Worm (Caenorhabditis elegans): Measurements from ENCODE around the gene T21C9.11.

DNA sequence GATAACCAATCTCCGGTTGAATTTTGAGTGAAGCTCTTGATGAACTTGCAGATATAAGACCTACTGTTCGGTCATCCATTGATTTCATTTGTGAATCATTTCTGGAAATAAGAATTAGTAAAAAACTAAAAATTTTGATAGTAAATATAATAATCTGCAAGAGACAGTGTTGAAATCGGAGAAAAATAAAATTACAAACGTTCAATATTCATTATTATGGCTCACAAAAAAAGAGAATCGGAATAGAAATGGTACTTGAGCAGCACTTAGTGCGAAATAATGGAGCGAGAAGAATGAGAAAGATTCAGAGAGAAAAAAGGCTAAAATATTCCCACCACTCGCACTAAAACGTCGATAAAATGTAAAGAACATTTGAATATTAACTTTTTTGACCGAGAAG lies 18.4 kb downstream of the T21C9.11 start, which contains the start of gene vps-54:
- TF ChIP-seq nhr-237 (tag; optimal IDR thresholded peaks at IDR 0.05) (no peak), nhr-10 (tag; optimal IDR thresholded peaks at IDR 0.05) (no peak), unc-62 (GFP tag; optimal IDR thresholded peaks at IDR 0.05) (no peak), lsy-2 (tag; optimal IDR thresholded peaks at IDR 0.05) (no peak), lin-13 (GFP tag; optimal IDR thresholded peaks at IDR 0.05) (no peak), ztf-11 (tag; optimal IDR thresholded peaks at IDR 0.05) (no peak), ztf-4 (tag; optimal IDR thresholded peaks at IDR 0.05) (no peak), fos-1 (tag; optimal IDR thresholded peaks at IDR 0.05) (no peak), nhr-77 (tag; optimal IDR thresholded peaks at IDR 0.05) (no peak), R02D3.7 (tag; optimal IDR thresholded peaks at IDR 0.05) (no peak), elt-3 (tag; optimal IDR thresholded peaks at IDR 0.05) (no peak), lin-39 (tag; optimal IDR thresholded peaks at IDR 0.05) (no peak), ceh-16 (tag; optimal IDR thresholded peaks at IDR 0.05) (no peak), snpc-4 (tag; optimal IDR thresholded peaks at IDR 0.05) (no peak)
